Worm (Caenorhabditis elegans) whole organism, L4 larva: ENCODE data around the gene slc-17.4.
A peak's percentile ranks its signal among the peaks of the same experiment; 100 is the strongest.

Experiments
- F10B5.3 ChIP-seq: sonication (generic microtip); optimal IDR thresholded peaks from 2 replicates; lab custom pipeline; 2016; ENCODE audit warnings: mild to moderate bottlenecking, missing genetic modification characterization, missing compliant biosample characterization
- F37D6.2 ChIP-seq: sonication (generic microtip); optimal IDR thresholded peaks from 2 replicates; lab custom pipeline; 2016; ENCODE audit warnings: mild to moderate bottlenecking, missing genetic modification characterization, missing compliant biosample characterization
- R02D3.7 ChIP-seq: fragments of 150-350 bp; sonication (generic microtip); optimal IDR thresholded peaks from 3 replicates; lab custom pipeline; 2014; ENCODE audit warnings: missing biosample characterization, missing genetic modification characterization
- T20F7.1 ChIP-seq: fragments of 200-800 bp; sonication (Bioruptor generic); optimal IDR thresholded peaks from 2 replicates; lab custom pipeline; 2018; ENCODE audit warnings: mild to moderate bottlenecking, missing genetic modification characterization, missing compliant biosample characterization
- Y5F2A.4 ChIP-seq: fragments of 200-800 bp; sonication (Bioruptor generic); optimal IDR thresholded peaks from 2 replicates; lab custom pipeline; 2018; ENCODE audit warnings: mild to moderate bottlenecking, missing genetic modification characterization, missing compliant biosample characterization
- aha-1 ChIP-seq: fragments of 150-350 bp; peaks from one replicate; lab custom pipeline; 2014; ENCODE audit warnings: missing biosample characterization, missing genetic modification characterization
- aly-2 ChIP-seq: sonication (generic microtip); optimal IDR thresholded peaks from 2 replicates; lab custom pipeline; 2018; ENCODE audit warnings: missing biosample characterization, missing genetic modification characterization
- ceh-28 ChIP-seq: fragments of 150-350 bp; optimal IDR thresholded peaks from 2 replicates; lab custom pipeline; 2014; ENCODE audit warnings: missing biosample characterization, missing genetic modification reagents, missing genetic modification characterization
- ceh-82 ChIP-seq: sonication (generic microtip); optimal IDR thresholded peaks from 2 replicates; lab custom pipeline; 2017; ENCODE audit warnings: missing biosample characterization, missing genetic modification characterization
- ces-1 ChIP-seq: fragments of 150-350 bp; sonication (generic microtip); optimal IDR thresholded peaks from 4 replicates; lab custom pipeline; 2014; ENCODE audit warnings: missing biosample characterization, missing genetic modification reagents, missing genetic modification characterization
- daf-16 ChIP-seq, 3 experiments: sonication (generic microtip); optimal IDR thresholded peaks; 2 replicates each; lab custom pipeline; 2016 to 2017; ENCODE audit warnings: missing genetic modification characterization in 3 of 3, missing genetic modification reagents in 3 of 3, mild to moderate bottlenecking in 2 of 3, missing compliant biosample characterization in 2 of 3, missing biosample characterization in 1 of 3, moderate library complexity in 1 of 3
- daf-8 ChIP-seq: fragments of 200-800 bp; sonication (Bioruptor generic); IDR thresholded peaks from 2 replicates; pipeline ENCODE4 v1.3.6; 2022; ENCODE audit warnings: missing genetic modification characterization, missing compliant biosample characterization
- dmd-6 ChIP-seq: fragments of 200-800 bp; sonication (Bioruptor generic); IDR thresholded peaks from 2 replicates; pipeline ENCODE4 v1.3.6; 2022; ENCODE audit warnings: missing genetic modification reagents, missing genetic modification characterization, missing compliant biosample characterization
- dmd-9 ChIP-seq: fragments of 200-800 bp; sonication (Bioruptor generic); IDR thresholded peaks from 2 replicates; pipeline ENCODE4 v1.3.6; 2022; ENCODE audit warnings: missing genetic modification reagents, missing genetic modification characterization, missing compliant biosample characterization
- dpl-1 ChIP-seq: fragments of 150-350 bp; optimal IDR thresholded peaks from 2 replicates; lab custom pipeline; 2014; ENCODE audit warnings: missing biosample characterization, missing genetic modification reagents, missing genetic modification characterization
- duxl-1 ChIP-seq: sonication (generic microtip); optimal IDR thresholded peaks from 2 replicates; lab custom pipeline; 2016; ENCODE audit warnings: mild to moderate bottlenecking, missing genetic modification characterization, moderate library complexity, missing compliant biosample characterization; ENCODE audit not compliant: poor library complexity
- hif-1 ChIP-seq, 2 experiments: sonication (generic microtip); optimal IDR thresholded peaks; 2 replicates each; lab custom pipeline; 2016 to 2017; ENCODE audit warnings: missing compliant biosample characterization in 2 of 2, missing genetic modification characterization in 2 of 2, missing genetic modification reagents in 2 of 2, missing genotype in 2 of 2, mild to moderate bottlenecking in 1 of 2
- hlh-11 ChIP-seq: fragments of 200-800 bp; sonication (Bioruptor generic); optimal IDR thresholded peaks from 2 replicates; lab custom pipeline; 2018; ENCODE audit warnings: mild to moderate bottlenecking, missing genetic modification characterization, missing compliant biosample characterization
- hlh-30 ChIP-seq: sonication (generic microtip); optimal IDR thresholded peaks from 2 replicates; lab custom pipeline; 2017; ENCODE audit warnings: antibody characterized with exemption, mild to moderate bottlenecking, missing genetic modification characterization, missing compliant biosample characterization; ENCODE audit not compliant: insufficient read depth
- lim-7 ChIP-seq: fragments of 200-800 bp; sonication (Bioruptor generic); IDR thresholded peaks from 2 replicates; pipeline ENCODE4 v1.3.6; 2022; ENCODE audit warnings: missing genetic modification characterization, missing compliant biosample characterization
- lin-1 ChIP-seq: fragments of 200-800 bp; sonication (Bioruptor generic); IDR thresholded peaks from 2 replicates; pipeline ENCODE4 v1.3.6; 2022; ENCODE audit warnings: missing genetic modification reagents, missing genetic modification characterization, missing compliant biosample characterization
- lin-38 ChIP-seq: fragments of 200-800 bp; sonication (Bioruptor generic); IDR thresholded peaks from 2 replicates; pipeline ENCODE4 v1.3.6; 2022; ENCODE audit warnings: missing genetic modification reagents, missing genetic modification characterization, missing compliant biosample characterization
- lir-3 ChIP-seq: sonication (generic microtip); optimal IDR thresholded peaks from 2 replicates; lab custom pipeline; 2016; ENCODE audit warnings: mild to moderate bottlenecking, missing genetic modification characterization, missing compliant biosample characterization
- madf-5 ChIP-seq, 2 experiments: fragments of 200-800 bp; sonication (Bioruptor generic); IDR thresholded peaks; 2 replicates each; pipeline ENCODE4 v1.3.6; 2022; ENCODE audit warnings: missing compliant biosample characterization in 2 of 2, missing genetic modification characterization in 2 of 2
- mdt-29 ChIP-seq: fragments of 200-800 bp; sonication (Bioruptor generic); IDR thresholded peaks from 2 replicates; pipeline ENCODE4 v1.3.6; 2022; ENCODE audit warnings: missing genetic modification reagents, missing genetic modification characterization, missing compliant biosample characterization
- mxl-2 ChIP-seq: fragments of 200-800 bp; sonication (Bioruptor generic); conservative IDR thresholded peaks from 2 replicates; pipeline ENCODE4 v1.3.6; 2022; ENCODE audit warnings: missing genetic modification reagents, missing genetic modification characterization, missing compliant biosample characterization
- nhr-10 ChIP-seq: fragments of 150-350 bp; optimal IDR thresholded peaks from 2 replicates; lab custom pipeline; 2014; ENCODE audit warnings: missing biosample characterization, missing genetic modification characterization
- nhr-102 ChIP-seq: sonication (generic microtip); optimal IDR thresholded peaks from 2 replicates; lab custom pipeline; 2016; ENCODE audit warnings: mild to moderate bottlenecking, missing genetic modification characterization, moderate library complexity, missing compliant biosample characterization
- nhr-111 ChIP-seq: fragments of 200-800 bp; sonication (Bioruptor generic); optimal IDR thresholded peaks from 2 replicates; lab custom pipeline; 2018; ENCODE audit warnings: mild to moderate bottlenecking, missing genetic modification characterization, missing compliant biosample characterization
- nhr-25 ChIP-seq: sonication (generic microtip); optimal IDR thresholded peaks from 2 replicates; lab custom pipeline; 2017; ENCODE audit warnings: missing genetic modification characterization, mild to moderate bottlenecking, missing compliant biosample characterization, antibody characterized with exemption, moderate library complexity, borderline replicate concordance; ENCODE audit not compliant: insufficient read depth
- nhr-28 ChIP-seq: fragments of 150-350 bp; optimal IDR thresholded peaks from 2 replicates; lab custom pipeline; 2014; ENCODE audit warnings: missing biosample characterization, missing genetic modification characterization
- nhr-48 ChIP-seq: sonication (generic microtip); optimal IDR thresholded peaks from 2 replicates; lab custom pipeline; 2016; ENCODE audit warnings: mild to moderate bottlenecking, missing genetic modification characterization, missing compliant biosample characterization
- nhr-76 ChIP-seq: fragments of 150-350 bp; optimal IDR thresholded peaks from 2 replicates; lab custom pipeline; 2014; ENCODE audit warnings: missing biosample characterization, missing genetic modification characterization
- nhr-77 ChIP-seq: fragments of 150-350 bp; optimal IDR thresholded peaks from 2 replicates; lab custom pipeline; 2014; ENCODE audit warnings: missing biosample characterization, missing genetic modification characterization
- php-3 ChIP-seq: fragments of 200-800 bp; sonication (Bioruptor generic); IDR thresholded peaks from 2 replicates; pipeline ENCODE4 v1.3.6; 2022; ENCODE audit warnings: missing genetic modification reagents, missing genetic modification characterization, missing compliant biosample characterization
- pqm-1 ChIP-seq: sonication (generic microtip); optimal IDR thresholded peaks from 2 replicates; lab custom pipeline; 2017; ENCODE audit warnings: missing biosample characterization, missing genetic modification characterization
- snpc-1.2 ChIP-seq: fragments of 200-800 bp; sonication (Bioruptor generic); IDR thresholded peaks from 2 replicates; pipeline ENCODE4 v1.3.6; 2022; ENCODE audit warnings: missing genetic modification reagents, missing genetic modification characterization, missing compliant biosample characterization
- unc-62 ChIP-seq, 3 experiments: fragments of 150-350 bp in 1 of 3; sonication (generic microtip); optimal IDR thresholded peaks in 2 of 3; peaks in 1 of 3; 1 replicate in 1 of 3; 2 replicates in 2 of 3; lab custom pipeline; 2014 to 2017; ENCODE audit warnings: missing biosample characterization in 3 of 3, missing genetic modification characterization in 3 of 3, missing genetic modification reagents in 3 of 3, missing genotype in 1 of 3
- vab-7 ChIP-seq: fragments of 200-800 bp; sonication (Bioruptor generic); IDR thresholded peaks from 2 replicates; pipeline ENCODE4 v1.3.6; 2022; ENCODE audit warnings: missing genetic modification reagents, missing genetic modification characterization, missing compliant biosample characterization
- zag-1 ChIP-seq: fragments of 150-350 bp; optimal IDR thresholded peaks from 2 replicates; lab custom pipeline; 2014; ENCODE audit warnings: missing biosample characterization, missing genetic modification characterization
- zfp-2 ChIP-seq: sonication (generic microtip); optimal IDR thresholded peaks from 2 replicates; lab custom pipeline; 2016; ENCODE audit warnings: mild to moderate bottlenecking, missing genetic modification characterization, missing compliant biosample characterization
- zfp-3 ChIP-seq: fragments of 200-800 bp; sonication (Bioruptor generic); conservative IDR thresholded peaks from 2 replicates; pipeline ENCODE4 v1.3.6; 2022; ENCODE audit warnings: missing genetic modification reagents, missing genetic modification characterization, missing compliant biosample characterization
- zip-11 ChIP-seq: fragments of 200-800 bp; sonication (Bioruptor generic); IDR thresholded peaks from 2 replicates; pipeline ENCODE4 v1.3.6; 2022; ENCODE audit warnings: missing genetic modification characterization, missing compliant biosample characterization

slc-17.4 gene

ce11 chrIV:17320445-17320844 is 28.9 kb upstream of the slc-17.4 start, which contains the start of gene C49C3.4:
Gene C49C3.4 (plus strand): TSS chrIV:17320795.
- TF ChIP-seq nhr-28 (tag; lab: Kevin White, UChicago) (peak; percentile 79), Y5F2A.4 (GFP tag; lab: Kevin White, UChicago) (no peak), daf-8 (GFP tag; lab: Robert Waterston, UW) (no peak), dmd-9 (GFP tag; lab: Robert Waterston, UW) (no peak), php-3 (GFP tag; lab: Robert Waterston, UW) (no peak), lin-38 (GFP tag; lab: Robert Waterston, UW) (no peak), nhr-111 (GFP tag; lab: Kevin White, UChicago) (no peak), pqm-1 (tag; lab: Kevin White, UChicago) (peak; percentile 96), nhr-76 (tag; lab: Kevin White, UChicago) (no peak), duxl-1 (no peak), F10B5.3 (tag; lab: Kevin White, UChicago) (no peak), nhr-102 (no peak), nhr-25 (no peak), daf-16 (GFP tag; optimal IDR thresholded peaks at IDR 0.05; lab: Kevin White, UChicago) (no peak), daf-16 (tag; optimal IDR thresholded peaks at IDR 0.05; lab: Kevin White, UChicago) (peak; percentile 35), lir-3 (tag; lab: Kevin White, UChicago) (no peak), lin-1 (GFP tag; lab: Robert Waterston, UW) (no peak), dpl-1 (no peak), ces-1 (GFP tag; lab: Kevin White, UChicago) (no peak), nhr-48 (tag; lab: Kevin White, UChicago) (no peak), T20F7.1 (GFP tag; lab: Kevin White, UChicago) (no peak), nhr-77 (tag; lab: Kevin White, UChicago) (no peak), aly-2 (tag; lab: Kevin White, UChicago) (no peak), vab-7 (GFP tag; lab: Robert Waterston, UW) (no peak), hlh-30 (no peak), F37D6.2 (tag; lab: Kevin White, UChicago) (no peak), hif-1 (tag; optimal IDR thresholded peaks at IDR 0.05; lab: Kevin White, UChicago) (no peak), madf-5 (GFP tag; IDR thresholded peaks at IDR 0.05; lab: Robert Waterston, UW) (no peak), zfp-3 (GFP tag; lab: Robert Waterston, UW) (no peak), nhr-10 (no peak), ceh-82 (tag; lab: Kevin White, UChicago) (no peak), zip-11 (GFP tag; lab: Robert Waterston, UW) (no peak), hlh-11 (tag; lab: Kevin White, UChicago) (peak; percentile 7), dmd-6 (GFP tag; lab: Robert Waterston, UW) (peak; percentile 28; the same call in 1 of the 2 replicates), aha-1 (tag; lab: Kevin White, UChicago) (no peak), lim-7 (GFP tag; lab: Robert Waterston, UW) (no peak), unc-62 (GFP tag; optimal IDR thresholded peaks at IDR 0.05 in 1 of 2; lab: Kevin White, UChicago) (no peak), unc-62 (tag; optimal IDR thresholded peaks at IDR 0.05; lab: Kevin White, UChicago) (no peak), zfp-2 (tag; lab: Kevin White, UChicago) (no peak), R02D3.7 (tag; lab: Kevin White, UChicago) (no peak), ceh-28 (tag; lab: Kevin White, UChicago) (no peak), mxl-2 (no peak), snpc-1.2 (no peak), mdt-29 (no peak), zag-1 (no peak)
